Worm (Caenorhabditis elegans) whole organism, young adult: ENCODE measurements around the gene seld-1.

ENCODE experiments used
- B0035.1 ChIP-seq: sonication (generic microtip); optimal IDR thresholded peaks from 2 replicates; lab custom pipeline; 2016; ENCODE audit warnings: missing genetic modification characterization, mild to moderate bottlenecking, missing compliant biosample characterization, missing genotype, missing genetic modification reagents
- B0336.3 ChIP-seq: fragments of 200-800 bp; sonication (Bioruptor generic); IDR thresholded peaks from 2 replicates; pipeline ENCODE4 v1.3.6; 2022; ENCODE audit warnings: missing genetic modification characterization, missing compliant biosample characterization
- F22D6.2 ChIP-seq: sonication (generic microtip); optimal IDR thresholded peaks from 2 replicates; lab custom pipeline; 2016; ENCODE audit warnings: mild to moderate bottlenecking, missing genetic modification characterization, missing compliant biosample characterization
- F37B4.10 ChIP-seq: fragments of 200-800 bp; sonication (Bioruptor generic); IDR thresholded peaks from 2 replicates; pipeline ENCODE4 v1.3.6; 2022; ENCODE audit warnings: missing genetic modification characterization, missing compliant biosample characterization
- F39B2.1 ChIP-seq: fragments of 200-800 bp; sonication (Bioruptor generic); IDR thresholded peaks from 2 replicates; pipeline ENCODE4 v1.3.6; 2022; ENCODE audit warnings: missing genetic modification reagents, missing genetic modification characterization, missing compliant biosample characterization
- F57C9.4 ChIP-seq: sonication (generic microtip); optimal IDR thresholded peaks from 2 replicates; lab custom pipeline; 2017; ENCODE audit warnings: mild to moderate bottlenecking, missing genetic modification characterization, missing compliant biosample characterization
- T07F8.4 ChIP-seq: sonication (generic microtip); optimal IDR thresholded peaks from 2 replicates; lab custom pipeline; 2016; ENCODE audit warnings: mild to moderate bottlenecking, missing genetic modification characterization, moderate library complexity, missing compliant biosample characterization
- T26A5.8 ChIP-seq: sonication (generic microtip); optimal IDR thresholded peaks from 2 replicates; lab custom pipeline; 2016; ENCODE audit warnings: missing genetic modification characterization, missing compliant biosample characterization
- Y56A3A.18 ChIP-seq: fragments of 200-800 bp; sonication (Bioruptor generic); IDR thresholded peaks from 2 replicates; pipeline ENCODE4 v1.3.6; 2022; ENCODE audit warnings: missing genetic modification reagents, missing genetic modification characterization, missing compliant biosample characterization
- Y95B8A.8 ChIP-seq: fragments of 200-800 bp; sonication (Bioruptor generic); IDR thresholded peaks from 2 replicates; pipeline ENCODE4 v1.3.6; 2022; ENCODE audit warnings: missing genetic modification reagents, missing genetic modification characterization, missing compliant biosample characterization
- ama-1 ChIP-seq, 3 experiments: fragments of 150-350 bp in 1 of 3; sonication (generic microtip) in 2 of 3; optimal IDR thresholded peaks; 2 replicates each; lab custom pipeline; 2014 to 2018; ENCODE audit warnings: missing biosample characterization in 2 of 3, missing genetic modification characterization in 2 of 3, missing genetic modification reagents in 2 of 3
- aptf-2 ChIP-seq: fragments of 200-800 bp; sonication (Bioruptor generic); conservative IDR thresholded peaks from 2 replicates; pipeline ENCODE4 v1.3.6; 2022; ENCODE audit warnings: missing genetic modification reagents, missing genetic modification characterization, missing compliant biosample characterization
- aptf-3 ChIP-seq: fragments of 200-800 bp; sonication (Bioruptor generic); IDR thresholded peaks from 2 replicates; pipeline ENCODE4 v1.3.6; 2022; ENCODE audit warnings: missing genetic modification characterization, missing compliant biosample characterization
- ccch-3 ChIP-seq: fragments of 200-800 bp; sonication (Bioruptor generic); optimal IDR thresholded peaks from 2 replicates; lab custom pipeline; 2018; ENCODE audit warnings: mild to moderate bottlenecking, missing genetic modification characterization, missing compliant biosample characterization
- cebp-1 ChIP-seq, 2 experiments: fragments of 200-800 bp in 1 of 2; sonication (Bioruptor generic) in 1 of 2; sonication (generic microtip) in 1 of 2; IDR thresholded peaks in 1 of 2; optimal IDR thresholded peaks in 1 of 2; 2 replicates each; pipeline versions ENCODE4 v1.3.6 to Lab custom; 2017 to 2022; ENCODE audit warnings: missing compliant biosample characterization in 2 of 2, missing genetic modification characterization in 2 of 2, mild to moderate bottlenecking in 1 of 2, missing genetic modification reagents in 1 of 2, moderate library complexity in 1 of 2
- cebp-2 ChIP-seq: fragments of 200-800 bp; sonication (Bioruptor generic); IDR thresholded peaks from 2 replicates; pipeline ENCODE4 v1.3.6; 2022; ENCODE audit warnings: missing genetic modification characterization, missing compliant biosample characterization
- ceh-27 ChIP-seq: fragments of 200-800 bp; sonication (Bioruptor generic); optimal IDR thresholded peaks from 2 replicates; lab custom pipeline; 2018; ENCODE audit warnings: mild to moderate bottlenecking, missing genetic modification characterization, moderate library complexity, missing compliant biosample characterization
- ceh-40 ChIP-seq: fragments of 200-800 bp; sonication (Bioruptor generic); IDR thresholded peaks from 2 replicates; pipeline ENCODE4 v1.3.6; 2022; ENCODE audit warnings: missing genetic modification characterization, missing compliant biosample characterization
- dox-1 ChIP-seq: fragments of 200-800 bp; sonication (Bioruptor generic); IDR thresholded peaks from 2 replicates; pipeline ENCODE4 v1.3.6; 2022; ENCODE audit warnings: missing genetic modification reagents, missing genetic modification characterization, missing compliant biosample characterization
- dpl-1 ChIP-seq: fragments of 150-350 bp; optimal IDR thresholded peaks from 2 replicates; lab custom pipeline; 2014; ENCODE audit warnings: missing biosample characterization, missing genetic modification reagents, missing genetic modification characterization
- efl-1 ChIP-seq: fragments of 150-350 bp; optimal IDR thresholded peaks from 2 replicates; lab custom pipeline; 2014; ENCODE audit warnings: missing biosample characterization, missing genetic modification reagents, missing genetic modification characterization
- egl-18 ChIP-seq: fragments of 200-800 bp; sonication (Bioruptor generic); IDR thresholded peaks from 2 replicates; pipeline ENCODE4 v1.3.6; 2022; ENCODE audit warnings: missing genetic modification reagents, missing genetic modification characterization, missing compliant biosample characterization
- gei-17 ChIP-seq: fragments of 200-800 bp; sonication (Bioruptor generic); optimal IDR thresholded peaks from 2 replicates; lab custom pipeline; 2018; ENCODE audit warnings: mild to moderate bottlenecking, missing genetic modification characterization, missing compliant biosample characterization
- him-1 ChIP-seq: sonication (generic microtip); optimal IDR thresholded peaks from 2 replicates; lab custom pipeline; 2016; ENCODE audit warnings: missing genotype, missing genetic modification reagents, missing genetic modification characterization, missing compliant biosample characterization
- hlh-12 ChIP-seq: sonication (generic microtip); optimal IDR thresholded peaks from 2 replicates; lab custom pipeline; 2016; ENCODE audit warnings: missing genetic modification characterization, missing compliant biosample characterization
- hmg-20 ChIP-seq: fragments of 200-800 bp; sonication (Bioruptor generic); IDR thresholded peaks from 2 replicates; pipeline ENCODE4 v1.3.6; 2022; ENCODE audit warnings: missing genetic modification reagents, missing genetic modification characterization, missing compliant biosample characterization
- let-607 ChIP-seq, 2 experiments: fragments of 200-800 bp in 1 of 2; sonication (Bioruptor generic) in 1 of 2; sonication (generic microtip) in 1 of 2; optimal IDR thresholded peaks; 2 replicates each; lab custom pipeline; 2016 to 2018; ENCODE audit warnings: mild to moderate bottlenecking in 2 of 2, missing compliant biosample characterization in 2 of 2, missing genetic modification characterization in 2 of 2, moderate library complexity in 2 of 2, missing genotype in 1 of 2
- lsl-1 ChIP-seq: fragments of 200-800 bp; sonication (Bioruptor generic); optimal IDR thresholded peaks from 2 replicates; lab custom pipeline; 2018; ENCODE audit warnings: mild to moderate bottlenecking, missing genetic modification characterization, moderate library complexity, missing compliant biosample characterization
- madf-10 ChIP-seq: sonication (generic microtip); optimal IDR thresholded peaks from 2 replicates; lab custom pipeline; 2016; ENCODE audit warnings: mild to moderate bottlenecking, missing genetic modification characterization, missing compliant biosample characterization
- mes-4 ChIP-seq: sonication (generic microtip); optimal IDR thresholded peaks from 2 replicates; lab custom pipeline; 2016; ENCODE audit warnings: missing genotype, missing genetic modification characterization, missing compliant biosample characterization
- mxl-1 ChIP-seq: sonication (generic microtip); optimal IDR thresholded peaks from 2 replicates; lab custom pipeline; 2016; ENCODE audit warnings: missing genetic modification characterization, missing compliant biosample characterization
- nhr-120 ChIP-seq: fragments of 200-800 bp; sonication (Bioruptor generic); IDR thresholded peaks from 2 replicates; pipeline ENCODE4 v1.3.6; 2022; ENCODE audit warnings: missing genetic modification characterization, missing compliant biosample characterization
- nhr-179 ChIP-seq: sonication (generic microtip); optimal IDR thresholded peaks from 2 replicates; lab custom pipeline; 2016; ENCODE audit warnings: mild to moderate bottlenecking, missing genetic modification characterization, missing compliant biosample characterization
- nhr-27 ChIP-seq: fragments of 200-800 bp; sonication (Bioruptor generic); optimal IDR thresholded peaks from 2 replicates; lab custom pipeline; 2018; ENCODE audit warnings: mild to moderate bottlenecking, missing genetic modification characterization, moderate library complexity, missing compliant biosample characterization
- pbrm-1 ChIP-seq: fragments of 200-800 bp; sonication (Bioruptor generic); IDR thresholded peaks from 2 replicates; pipeline ENCODE4 v1.3.6; 2022; ENCODE audit warnings: missing genetic modification reagents, missing genetic modification characterization, missing compliant biosample characterization
- rpc-1 ChIP-seq, 2 experiments: fragments of 150-350 bp in 1 of 2; sonication (generic microtip) in 1 of 2; optimal IDR thresholded peaks; 2 replicates each; lab custom pipeline; 2014 to 2018; ENCODE audit warnings: missing biosample characterization in 1 of 2, missing genetic modification characterization in 1 of 2, missing genetic modification reagents in 1 of 2, missing genotype in 1 of 2
- sdz-38 ChIP-seq: sonication (generic microtip); optimal IDR thresholded peaks from 2 replicates; lab custom pipeline; 2016; ENCODE audit warnings: missing genotype, missing genetic modification characterization, missing compliant biosample characterization
- sea-2 ChIP-seq: fragments of 200-800 bp; sonication (Bioruptor generic); IDR thresholded peaks from 2 replicates; pipeline ENCODE4 v1.3.6; 2022; ENCODE audit warnings: missing genetic modification characterization, missing compliant biosample characterization
- snpc-1.1 ChIP-seq: sonication (generic microtip); optimal IDR thresholded peaks from 2 replicates; lab custom pipeline; 2017; ENCODE audit warnings: missing genetic modification characterization, mild to moderate bottlenecking, missing compliant biosample characterization, antibody characterized with exemption, moderate library complexity, missing genotype, missing genetic modification reagents; ENCODE audit not compliant: insufficient read depth
- snpc-1.3 ChIP-seq: sonication (generic microtip); optimal IDR thresholded peaks from 2 replicates; lab custom pipeline; 2017; ENCODE audit warnings: missing genetic modification characterization, mild to moderate bottlenecking, missing compliant biosample characterization, antibody characterized with exemption, moderate library complexity, missing genotype, missing genetic modification reagents; ENCODE audit not compliant: insufficient read depth
- snpc-4 ChIP-seq, 5 experiments: fragments of 150-350 bp in 1 of 5; sonication (generic microtip) in 4 of 5; optimal IDR thresholded peaks; 2 replicates each; lab custom pipeline; 2014 to 2018; ENCODE audit warnings: missing genetic modification characterization in 5 of 5, missing biosample characterization in 3 of 5, antibody characterized with exemption in 2 of 5, mild to moderate bottlenecking in 2 of 5, missing compliant biosample characterization in 2 of 5, missing genotype in 2 of 5, moderate library complexity in 2 of 5, missing genetic modification reagents in 1 of 5
- somi-1 ChIP-seq: fragments of 200-800 bp; sonication (Bioruptor generic); optimal IDR thresholded peaks from 2 replicates; lab custom pipeline; 2018; ENCODE audit warnings: mild to moderate bottlenecking, missing genetic modification characterization, missing compliant biosample characterization
- sptf-2 ChIP-seq: fragments of 200-800 bp; sonication (Bioruptor generic); optimal IDR thresholded peaks from 2 replicates; lab custom pipeline; 2018; ENCODE audit warnings: mild to moderate bottlenecking, missing genetic modification characterization, missing compliant biosample characterization
- tbx-9 ChIP-seq: sonication (generic microtip); optimal IDR thresholded peaks from 2 replicates; lab custom pipeline; 2016; ENCODE audit warnings: borderline replicate concordance, missing genetic modification characterization, inconsistent platforms, missing compliant biosample characterization
- tlf-1 ChIP-seq: fragments of 200-800 bp; sonication (Bioruptor generic); optimal IDR thresholded peaks from 2 replicates; lab custom pipeline; 2018; ENCODE audit warnings: mild to moderate bottlenecking, missing genetic modification characterization, missing compliant biosample characterization
- unc-62 ChIP-seq: fragments of 150-350 bp; optimal IDR thresholded peaks from 2 replicates; lab custom pipeline; 2014; ENCODE audit warnings: missing biosample characterization, missing genetic modification reagents, missing genetic modification characterization
- xnd-1 ChIP-seq: sonication (generic microtip); optimal IDR thresholded peaks from 2 replicates; lab custom pipeline; 2016; ENCODE audit warnings: missing genotype, missing genetic modification reagents, missing genetic modification characterization, missing compliant biosample characterization

Gene seld-1

ce11 chrIV:13512112-13512569 lies 6.9 kb downstream of the seld-1 start, which contains the start of gene puf-3 (continued):
- no peak for TF ChIP-seq nhr-120 (GFP tag; lab: Robert Waterston, UW)
- TF ChIP-seq T26A5.8 (tag; lab: Kevin White, UChicago) = no peak
- no peak for TF ChIP-seq aptf-2 (GFP tag; lab: Robert Waterston, UW)
- no peak for TF ChIP-seq nhr-27 (tag; lab: Kevin White, UChicago)
- TF ChIP-seq F37B4.10 (GFP tag; lab: Robert Waterston, UW) = no peak
- TF ChIP-seq sptf-2 (GFP tag; lab: Kevin White, UChicago) = no peak
- no peak for TF ChIP-seq egl-18
- TF ChIP-seq dox-1 (GFP tag; lab: Robert Waterston, UW) = peak; percentile 82
- TF ChIP-seq nhr-179 (tag; lab: Kevin White, UChicago) = no peak
- peak; percentile 75 for TF ChIP-seq snpc-1.1 (tag; lab: Kevin White, UChicago)
- TF ChIP-seq sea-2 (GFP tag; lab: Robert Waterston, UW) = no peak
- TF ChIP-seq T07F8.4 = no peak
- TF ChIP-seq ceh-40 (GFP tag; lab: Robert Waterston, UW) = no peak
- TF ChIP-seq mes-4 = no peak
- TF ChIP-seq F57C9.4 = no peak
- no peak for TF ChIP-seq ccch-3 (GFP tag; lab: Kevin White, UChicago)
- peak; percentile 89 for TF ChIP-seq tlf-1 (GFP tag; lab: Kevin White, UChicago)
- TF ChIP-seq efl-1 (GFP tag; lab: Kevin White, UChicago) = peak; percentile 97
- peak; percentile 63 for TF ChIP-seq him-1 (tag; lab: Kevin White, UChicago)
- no peak for TF ChIP-seq hlh-12 (tag; lab: Kevin White, UChicago)
- no peak for TF ChIP-seq rpc-1 (optimal IDR thresholded peaks at IDR 0.05; lab: Kevin White, UChicago)
- TF ChIP-seq rpc-1 (tag; optimal IDR thresholded peaks at IDR 0.05; lab: Kevin White, UChicago) = no peak
- TF ChIP-seq cebp-1 (GFP tag; IDR thresholded peaks at IDR 0.05; lab: Robert Waterston, UW) = no peak
- TF ChIP-seq cebp-1 (tag; optimal IDR thresholded peaks at IDR 0.05; lab: Kevin White, UChicago) = no peak
- TF ChIP-seq pbrm-1 = peak; percentile 61
- TF ChIP-seq lsl-1 = peak; percentile 98
- no peak for TF ChIP-seq F39B2.1 (GFP tag; lab: Robert Waterston, UW)
- TF ChIP-seq let-607 (tag; optimal IDR thresholded peaks at IDR 0.05; lab: Kevin White, UChicago) = no peak
- peak; percentile 98 for TF ChIP-seq xnd-1 (tag; lab: Kevin White, UChicago)
- TF ChIP-seq ama-1 (optimal IDR thresholded peaks at IDR 0.05; lab: Kevin White, UChicago) = no peak
- TF ChIP-seq ama-1 (GFP tag; optimal IDR thresholded peaks at IDR 0.05; lab: Kevin White, UChicago) = no peak
- no peak for TF ChIP-seq tbx-9 (tag; lab: Kevin White, UChicago)
- TF ChIP-seq dpl-1 (GFP tag; lab: Kevin White, UChicago) = peak; percentile 93
- peak; percentile 65 for TF ChIP-seq snpc-1.3 (tag; lab: Kevin White, UChicago)
- no peak for TF ChIP-seq Y56A3A.18 (GFP tag; lab: Robert Waterston, UW)
- TF ChIP-seq hmg-20 (GFP tag; lab: Robert Waterston, UW) = no peak
- no peak for TF ChIP-seq aptf-3 (GFP tag; lab: Robert Waterston, UW)
- no peak for TF ChIP-seq B0035.1 (tag; lab: Kevin White, UChicago)
- TF ChIP-seq snpc-4 (GFP tag; optimal IDR thresholded peaks at IDR 0.05; lab: Kevin White, UChicago) = peak; percentile 76
- TF ChIP-seq snpc-4 (tag; optimal IDR thresholded peaks at IDR 0.05; lab: Kevin White, UChicago) = peak in 3 of 4 experiments; percentile 55 to 92 (median 82)
- no peak for TF ChIP-seq sdz-38 (tag; lab: Kevin White, UChicago)
- TF ChIP-seq gei-17 (GFP tag; lab: Kevin White, UChicago) = no peak
- no peak for TF ChIP-seq F22D6.2 (tag; lab: Kevin White, UChicago)
- no peak for TF ChIP-seq madf-10 (tag; lab: Kevin White, UChicago)
- no peak for TF ChIP-seq ceh-27 (GFP tag; lab: Kevin White, UChicago)
- no peak for TF ChIP-seq cebp-2 (GFP tag; lab: Robert Waterston, UW)
- TF ChIP-seq Y95B8A.8 (GFP tag; lab: Robert Waterston, UW) = peak; percentile 88
- no peak for TF ChIP-seq unc-62 (GFP tag; lab: Kevin White, UChicago)
- peak; percentile 76 for TF ChIP-seq B0336.3
- TF ChIP-seq somi-1 (GFP tag; lab: Kevin White, UChicago) = no peak
- no peak for TF ChIP-seq mxl-1 (tag; lab: Kevin White, UChicago)
